Fruit fly (Drosophila melanogaster): ENCODE results near the gene Smg6.

Gene Smg6

DNA sequence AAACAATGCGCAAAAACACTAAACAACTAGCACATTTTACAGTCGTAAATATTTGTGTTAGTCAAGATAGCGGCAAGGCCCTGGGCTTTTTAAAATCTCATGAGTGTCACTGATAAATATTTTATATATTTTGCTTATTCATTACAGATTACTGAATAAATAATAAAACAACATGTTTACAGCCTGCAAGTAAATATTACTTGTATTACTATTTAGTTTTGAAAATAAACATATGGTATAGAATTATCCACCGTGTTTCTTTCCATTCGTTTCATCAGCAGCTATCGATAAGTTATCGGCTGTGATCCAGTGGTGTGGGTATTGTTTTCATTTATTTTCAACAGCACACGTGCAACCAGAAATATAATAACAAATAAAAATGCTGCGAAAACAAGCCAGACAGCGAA lies 41.3 kb upstream of the Smg6 start, which contains the start of the genes shams and CG11920 (continued):
- TF ChIP-seq Med (GFP tag) (peak; percentile 79), tap (tag; optimal IDR thresholded peaks at IDR 0.05) (no peak), Bteb2 (GFP tag; optimal IDR thresholded peaks at IDR 0.05) (no peak), Jarid2 (GFP tag; optimal IDR thresholded peaks at IDR 0.05) (no peak), lbe (GFP tag; optimal IDR thresholded peaks at IDR 0.05) (peak; percentile 59), Awh (GFP tag; IDR thresholded peaks at IDR 0.05) (no peak), tll (GFP tag; optimal IDR thresholded peaks at IDR 0.05) (no peak), CG10462 (GFP tag; optimal IDR thresholded peaks at IDR 0.05) (no peak), seq (GFP tag; IDR thresholded peaks at IDR 0.05) (no peak), otp (GFP tag; IDR thresholded peaks at IDR 0.05) (no peak), CG4617 (GFP tag; optimal IDR thresholded peaks at IDR 0.05; ENCODE audit: borderline replicate concordance) (peak; percentile 60), CG12299 (tag; optimal IDR thresholded peaks at IDR 0.05) (peak; percentile 61), CG9817 (tag; optimal IDR thresholded peaks at IDR 0.05) (no peak), MBD-R2 (GFP tag; IDR thresholded peaks at IDR 0.05) (peak; percentile 62; the same call in 1 of the 2 replicates), CG4360 (GFP tag; IDR thresholded peaks at IDR 0.05) (no peak), ATbp (GFP tag; optimal IDR thresholded peaks at IDR 0.05) (no peak), sima (GFP tag; optimal IDR thresholded peaks at IDR 0.05) (no peak), crc (GFP tag; optimal IDR thresholded peaks at IDR 0.05) (no peak), D19A (tag; optimal IDR thresholded peaks at IDR 0.05) (peak; percentile 20), Blimp-1 (GFP tag; optimal IDR thresholded peaks at IDR 0.05) (no peak), Doc3 (GFP tag; IDR thresholded peaks at IDR 0.05; ENCODE audit: partially characterized antibody) (0 out of 3 replicates have a peak, but pooled peaks have one; percentile 36), ems (GFP tag; optimal IDR thresholded peaks at IDR 0.05) (no peak), Bgb (GFP tag; IDR thresholded peaks at IDR 0.05; ENCODE audit: partially characterized antibody) (peak; percentile 60), salm (tag; optimal IDR thresholded peaks at IDR 0.05) (no peak), CG17829 (tag; optimal IDR thresholded peaks at IDR 0.05) (peak; percentile 69), CG18262 (tag; optimal IDR thresholded peaks at IDR 0.05) (peak; percentile 3), BEAF-32 (GFP tag; optimal IDR thresholded peaks at IDR 0.05) (peak; percentile 65), Lhr (GFP tag; optimal IDR thresholded peaks at IDR 0.05) (no peak), lilli (GFP tag; optimal IDR thresholded peaks at IDR 0.05) (peak; percentile 29), amos (GFP tag; IDR thresholded peaks at IDR 0.05; ENCODE audit: partially characterized antibody) (no peak; the same call in 1 of the 2 replicates), CrebB (tag; optimal IDR thresholded peaks at IDR 0.05) (no peak), maf-S (GFP tag; optimal IDR thresholded peaks at IDR 0.05) (no peak), stc (GFP tag; IDR thresholded peaks at IDR 0.05) (no peak), btn (GFP tag; optimal IDR thresholded peaks at IDR 0.05) (no peak), CG14710 (tag; optimal IDR thresholded peaks at IDR 0.05) (peak; percentile 63), CG10565 (GFP tag; optimal IDR thresholded peaks at IDR 0.05) (no peak), ken (GFP tag; IDR thresholded peaks at IDR 0.05) (no peak), CG10267 (tag; optimal IDR thresholded peaks at IDR 0.05) (peak; percentile 47), CG10431 (GFP tag; optimal IDR thresholded peaks at IDR 0.05) (peak; percentile 24), pros (GFP tag; optimal IDR thresholded peaks at IDR 0.05) (no peak), Dbx (GFP tag; IDR thresholded peaks at IDR 0.05) (no peak), hb (GFP tag; IDR thresholded peaks at IDR 0.05; ENCODE audit: partially characterized antibody) (no peak), Xbp1 (GFP tag; optimal IDR thresholded peaks at IDR 0.05) (no peak), Dref (GFP tag; IDR thresholded peaks at IDR 0.05) (peak; percentile 71), CG7963 (GFP tag; IDR thresholded peaks at IDR 0.05; ENCODE audit: partially characterized antibody) (peak; percentile 39; the same call in 1 of the 3 replicates), HHEX (GFP tag; optimal IDR thresholded peaks at IDR 0.05) (no peak), CG4707 (GFP tag; optimal IDR thresholded peaks at IDR 0.05) (no peak), CG11398 (GFP tag; optimal IDR thresholded peaks at IDR 0.05) (no peak), gfzf (GFP tag; optimal IDR thresholded peaks at IDR 0.05) (no peak), CG4404 (GFP tag; IDR thresholded peaks at IDR 0.05) (no peak)

Measured in whole organism, embryonic.